Worm (Caenorhabditis elegans) whole organism, L4 larva: Measurements from ENCODE around the gene T05C12.8.
A peak's percentile ranks its signal among the peaks of the same experiment; 100 is the strongest.

Experiments used
- F10B5.3 ChIP-seq: sonication (generic microtip); optimal IDR thresholded peaks from 2 replicates; lab custom pipeline; 2016; ENCODE audit warnings: mild to moderate bottlenecking, missing genetic modification characterization, missing compliant biosample characterization
- F37D6.2 ChIP-seq: sonication (generic microtip); optimal IDR thresholded peaks from 2 replicates; lab custom pipeline; 2016; ENCODE audit warnings: mild to moderate bottlenecking, missing genetic modification characterization, missing compliant biosample characterization
- F49E8.2 ChIP-seq: sonication (generic microtip); optimal IDR thresholded peaks from 2 replicates; lab custom pipeline; 2016; ENCODE audit warnings: missing compliant biosample characterization, mild to moderate bottlenecking, missing genetic modification characterization, borderline replicate concordance
- Y75B8A.6 ChIP-seq: fragments of 200-800 bp; sonication (Bioruptor generic); IDR thresholded peaks from 2 replicates; pipeline ENCODE4 v1.3.6; 2022; ENCODE audit warnings: missing genetic modification reagents, missing genetic modification characterization, missing compliant biosample characterization
- aha-1 ChIP-seq: fragments of 150-350 bp; peaks from one replicate; lab custom pipeline; 2014; ENCODE audit warnings: missing biosample characterization, missing genetic modification characterization
- ceh-28 ChIP-seq: fragments of 150-350 bp; optimal IDR thresholded peaks from 2 replicates; lab custom pipeline; 2014; ENCODE audit warnings: missing biosample characterization, missing genetic modification reagents, missing genetic modification characterization
- ceh-32 ChIP-seq: sonication (generic microtip); optimal IDR thresholded peaks from 2 replicates; lab custom pipeline; 2016; ENCODE audit warnings: mild to moderate bottlenecking, missing genetic modification characterization, missing compliant biosample characterization; ENCODE audit not compliant: poor library complexity
- daf-19 ChIP-seq: fragments of 200-800 bp; sonication (Bioruptor generic); conservative IDR thresholded peaks from 2 replicates; pipeline ENCODE4 v1.3.6; 2022; ENCODE audit warnings: missing genetic modification characterization, missing compliant biosample characterization
- dmd-6 ChIP-seq: fragments of 200-800 bp; sonication (Bioruptor generic); IDR thresholded peaks from 2 replicates; pipeline ENCODE4 v1.3.6; 2022; ENCODE audit warnings: missing genetic modification reagents, missing genetic modification characterization, missing compliant biosample characterization
- dve-1 ChIP-seq: sonication (generic microtip); optimal IDR thresholded peaks from 2 replicates; lab custom pipeline; 2017; ENCODE audit warnings: antibody characterized with exemption, mild to moderate bottlenecking, missing genetic modification characterization, missing compliant biosample characterization; ENCODE audit not compliant: insufficient read depth
- egl-27 ChIP-seq: sonication (generic microtip); optimal IDR thresholded peaks from 3 replicates; lab custom pipeline; 2017; ENCODE audit warnings: missing biosample characterization, missing genetic modification reagents, missing genetic modification characterization
- fkh-10 ChIP-seq: fragments of 150-350 bp; optimal IDR thresholded peaks from 2 replicates; lab custom pipeline; 2014; ENCODE audit warnings: missing biosample characterization, missing genetic modification reagents, missing genetic modification characterization
- gei-8 ChIP-seq: fragments of 200-800 bp; sonication (Bioruptor generic); optimal IDR thresholded peaks from 2 replicates; lab custom pipeline; 2018; ENCODE audit warnings: mild to moderate bottlenecking, missing genetic modification characterization, missing compliant biosample characterization
- hif-1 ChIP-seq, 2 experiments: sonication (generic microtip); optimal IDR thresholded peaks; 2 replicates each; lab custom pipeline; 2016 to 2017; ENCODE audit warnings: missing compliant biosample characterization in 2 of 2, missing genetic modification characterization in 2 of 2, missing genetic modification reagents in 2 of 2, missing genotype in 2 of 2, mild to moderate bottlenecking in 1 of 2
- hlh-11 ChIP-seq: fragments of 200-800 bp; sonication (Bioruptor generic); optimal IDR thresholded peaks from 2 replicates; lab custom pipeline; 2018; ENCODE audit warnings: mild to moderate bottlenecking, missing genetic modification characterization, missing compliant biosample characterization
- hlh-30 ChIP-seq: sonication (generic microtip); optimal IDR thresholded peaks from 2 replicates; lab custom pipeline; 2017; ENCODE audit warnings: antibody characterized with exemption, mild to moderate bottlenecking, missing genetic modification characterization, missing compliant biosample characterization; ENCODE audit not compliant: insufficient read depth
- lin-13 ChIP-seq: fragments of 150-350 bp; optimal IDR thresholded peaks from 2 replicates; lab custom pipeline; 2014; ENCODE audit warnings: missing biosample characterization, missing genetic modification reagents, missing genetic modification characterization
- lin-29 ChIP-seq: fragments of 200-800 bp; sonication (Bioruptor generic); IDR thresholded peaks from 2 replicates; pipeline ENCODE4 v1.3.6; 2022; ENCODE audit warnings: missing genetic modification reagents, missing genetic modification characterization, missing compliant biosample characterization
- lin-38 ChIP-seq: fragments of 200-800 bp; sonication (Bioruptor generic); IDR thresholded peaks from 2 replicates; pipeline ENCODE4 v1.3.6; 2022; ENCODE audit warnings: missing genetic modification reagents, missing genetic modification characterization, missing compliant biosample characterization
- lin-39 ChIP-seq: fragments of 150-350 bp; optimal IDR thresholded peaks from 2 replicates; lab custom pipeline; 2014; ENCODE audit warnings: missing biosample characterization, missing genetic modification reagents, missing genetic modification characterization
- madf-5 ChIP-seq, 2 experiments: fragments of 200-800 bp; sonication (Bioruptor generic); IDR thresholded peaks; 2 replicates each; pipeline ENCODE4 v1.3.6; 2022; ENCODE audit warnings: missing compliant biosample characterization in 2 of 2, missing genetic modification characterization in 2 of 2
- mdl-1 ChIP-seq, 2 experiments: fragments of 150-350 bp in 1 of 2; sonication (generic microtip) in 1 of 2; optimal IDR thresholded peaks; 2 replicates each; lab custom pipeline; 2014 to 2017; ENCODE audit warnings: missing biosample characterization in 2 of 2, missing genetic modification characterization in 2 of 2
- mep-1 ChIP-seq: fragments of 150-350 bp; sonication (generic microtip); optimal IDR thresholded peaks from 3 replicates; lab custom pipeline; 2014; ENCODE audit warnings: missing biosample characterization, missing genetic modification characterization
- mxl-3 ChIP-seq: fragments of 200-800 bp; sonication (Bioruptor generic); optimal IDR thresholded peaks from 2 replicates; lab custom pipeline; 2018; ENCODE audit warnings: mild to moderate bottlenecking, missing genetic modification characterization, missing compliant biosample characterization
- nhr-10 ChIP-seq: fragments of 150-350 bp; optimal IDR thresholded peaks from 2 replicates; lab custom pipeline; 2014; ENCODE audit warnings: missing biosample characterization, missing genetic modification characterization
- nhr-237 ChIP-seq: sonication (generic microtip); optimal IDR thresholded peaks from 2 replicates; lab custom pipeline; 2017; ENCODE audit warnings: missing biosample characterization, missing genetic modification characterization
- nhr-28 ChIP-seq: fragments of 150-350 bp; optimal IDR thresholded peaks from 2 replicates; lab custom pipeline; 2014; ENCODE audit warnings: missing biosample characterization, missing genetic modification characterization
- nhr-41 ChIP-seq: fragments of 200-800 bp; sonication (Bioruptor generic); IDR thresholded peaks from 2 replicates; pipeline ENCODE4 v1.3.6; 2022; ENCODE audit warnings: missing genetic modification reagents, missing genetic modification characterization, missing compliant biosample characterization
- nhr-48 ChIP-seq: sonication (generic microtip); optimal IDR thresholded peaks from 2 replicates; lab custom pipeline; 2016; ENCODE audit warnings: mild to moderate bottlenecking, missing genetic modification characterization, missing compliant biosample characterization
- nhr-6 ChIP-seq: fragments of 150-350 bp; optimal IDR thresholded peaks from 2 replicates; lab custom pipeline; 2014; ENCODE audit warnings: missing biosample characterization, missing genetic modification characterization
- nhr-77 ChIP-seq: fragments of 150-350 bp; optimal IDR thresholded peaks from 2 replicates; lab custom pipeline; 2014; ENCODE audit warnings: missing biosample characterization, missing genetic modification characterization
- pha-4 ChIP-seq, 2 experiments: fragments of 150-350 bp in 1 of 2; fragments of 200-800 bp in 1 of 2; sonication (Bioruptor generic) in 1 of 2; IDR thresholded peaks in 1 of 2; optimal IDR thresholded peaks in 1 of 2; 2 replicates each; pipeline versions ENCODE4 v1.3.6 to Lab custom; 2014 to 2022; ENCODE audit warnings: missing genetic modification characterization in 2 of 2, missing genetic modification reagents in 2 of 2, missing biosample characterization in 1 of 2, missing compliant biosample characterization in 1 of 2
- php-3 ChIP-seq: fragments of 200-800 bp; sonication (Bioruptor generic); IDR thresholded peaks from 2 replicates; pipeline ENCODE4 v1.3.6; 2022; ENCODE audit warnings: missing genetic modification reagents, missing genetic modification characterization, missing compliant biosample characterization
- pqm-1 ChIP-seq: sonication (generic microtip); optimal IDR thresholded peaks from 2 replicates; lab custom pipeline; 2017; ENCODE audit warnings: missing biosample characterization, missing genetic modification characterization
- saeg-2 ChIP-seq: fragments of 200-800 bp; sonication (Bioruptor generic); IDR thresholded peaks from 2 replicates; pipeline ENCODE4 v1.3.6; 2022; ENCODE audit warnings: missing genetic modification reagents, missing genetic modification characterization, missing compliant biosample characterization
- sdz-12 ChIP-seq: fragments of 200-800 bp; sonication (Bioruptor generic); optimal IDR thresholded peaks from 2 replicates; lab custom pipeline; 2018; ENCODE audit warnings: mild to moderate bottlenecking, missing genetic modification characterization, missing compliant biosample characterization
- skn-1 ChIP-seq: fragments of 150-350 bp; optimal IDR thresholded peaks from 2 replicates; lab custom pipeline; 2014; ENCODE audit warnings: missing biosample characterization, missing genetic modification characterization
- tra-1 ChIP-seq: fragments of 200-800 bp; sonication (Bioruptor generic); IDR thresholded peaks from 2 replicates; pipeline ENCODE4 v1.3.6; 2022; ENCODE audit warnings: missing genetic modification reagents, missing genetic modification characterization, missing compliant biosample characterization
- unc-62 ChIP-seq, 3 experiments: fragments of 150-350 bp in 1 of 3; sonication (generic microtip); optimal IDR thresholded peaks in 2 of 3; peaks in 1 of 3; 1 replicate in 1 of 3; 2 replicates in 2 of 3; lab custom pipeline; 2014 to 2017; ENCODE audit warnings: missing biosample characterization in 3 of 3, missing genetic modification characterization in 3 of 3, missing genetic modification reagents in 3 of 3, missing genotype in 1 of 3
- zag-1 ChIP-seq: fragments of 150-350 bp; optimal IDR thresholded peaks from 2 replicates; lab custom pipeline; 2014; ENCODE audit warnings: missing biosample characterization, missing genetic modification characterization

T05C12.8 gene

ce11 chrII:8224623-8225022 lies 34.3 kb upstream of the T05C12.8 start:
- TF ChIP-seq nhr-41 (GFP tag; lab: Robert Waterston, UW) = no peak
- TF ChIP-seq aha-1 = peak; percentile 13
- TF ChIP-seq unc-62 (GFP tag; optimal IDR thresholded peaks at IDR 0.05 in 1 of 2; lab: Kevin White, UChicago) = peak in 1 of 2 experiments; percentile 99
- no peak for TF ChIP-seq unc-62 (tag; optimal IDR thresholded peaks at IDR 0.05; lab: Kevin White, UChicago)
- TF ChIP-seq, all 104 proteins: peak for 2

- TF ChIP-seq unc-62 (GFP tag; optimal IDR thresholded peaks at IDR 0.05 in 1 of 2; lab: Kevin White, UChicago) (peak in 1 of 2 experiments; percentile 83), unc-62 (tag; optimal IDR thresholded peaks at IDR 0.05; lab: Kevin White, UChicago) (no peak), saeg-2 (no peak)
Measured at ce11 chrII:8223945-8224344, 33.6 kb upstream of the T05C12.8 start.

ce11 chrII:8223422-8223821 lies 33.1 kb upstream of the T05C12.8 start:
- TF ChIP-seq F49E8.2 (tag; lab: Kevin White, UChicago) (no peak), hlh-11 (tag; lab: Kevin White, UChicago) (peak; percentile 11), mxl-3 (GFP tag; lab: Kevin White, UChicago) (peak; percentile 5), zag-1 (tag; lab: Kevin White, UChicago) (no peak), hif-1 (tag; optimal IDR thresholded peaks at IDR 0.05; lab: Kevin White, UChicago) (no peak), nhr-6 (tag; lab: Kevin White, UChicago) (peak; percentile 29), pha-4 (GFP tag; IDR thresholded peaks at IDR 0.05; lab: Robert Waterston, UW) (no peak), pha-4 (tag; optimal IDR thresholded peaks at IDR 0.05; lab: Kevin White, UChicago) (peak; percentile 55), ceh-28 (tag; lab: Kevin White, UChicago) (peak; percentile 3)

ce11 chrII:8222309-8223065 lies 32.1 kb upstream of the T05C12.8 start, which contains the start of gene dab-1:
Gene dab-1, plus strand, starts transcription at chrII:8222386.
- no peak for TF ChIP-seq lin-39
- TF ChIP-seq gei-8 (GFP tag; lab: Kevin White, UChicago) = no peak
- TF ChIP-seq nhr-48 = peak; percentile 22
- no peak for TF ChIP-seq tra-1 (GFP tag; lab: Robert Waterston, UW)
- peak; percentile 94 for TF ChIP-seq mxl-3 (GFP tag; lab: Kevin White, UChicago)
- TF ChIP-seq nhr-77 (tag; lab: Kevin White, UChicago) = peak; percentile 41
- TF ChIP-seq lin-29 (GFP tag; lab: Robert Waterston, UW) = no peak
- TF ChIP-seq fkh-10 = no peak
- TF ChIP-seq daf-19 = no peak
- TF ChIP-seq hlh-11 (tag; lab: Kevin White, UChicago) = peak; percentile 53
- TF ChIP-seq lin-38 (GFP tag; lab: Robert Waterston, UW) = 0 out of 2 replicates have a peak, but pooled peaks have one; percentile 24
- no peak for TF ChIP-seq skn-1 (tag; lab: Kevin White, UChicago)
- no peak for TF ChIP-seq lin-13 (GFP tag; lab: Kevin White, UChicago)
- TF ChIP-seq aha-1 = peak; percentile 73
- TF ChIP-seq madf-5 (GFP tag; IDR thresholded peaks at IDR 0.05; lab: Robert Waterston, UW) = no peak
- peak; percentile 76 for TF ChIP-seq hlh-30
- TF ChIP-seq mep-1 (tag; lab: Kevin White, UChicago) = peak; percentile 56
- TF ChIP-seq nhr-237 (tag; lab: Kevin White, UChicago) = no peak
- peak in 1 of 2 experiments; percentile 75 for TF ChIP-seq unc-62 (GFP tag; optimal IDR thresholded peaks at IDR 0.05 in 1 of 2; lab: Kevin White, UChicago)
- no peak for TF ChIP-seq unc-62 (tag; optimal IDR thresholded peaks at IDR 0.05; lab: Kevin White, UChicago)
- TF ChIP-seq dmd-6 (GFP tag; lab: Robert Waterston, UW) = no peak
- TF ChIP-seq nhr-10 (tag; lab: Kevin White, UChicago) = no peak
- no peak for TF ChIP-seq sdz-12 (GFP tag; lab: Kevin White, UChicago)
- TF ChIP-seq Y75B8A.6 (GFP tag; lab: Robert Waterston, UW) = no peak
- peak; percentile 90 to 97 for TF ChIP-seq mdl-1 (tag; optimal IDR thresholded peaks at IDR 0.05; lab: Kevin White, UChicago)
- TF ChIP-seq nhr-28 (tag; lab: Kevin White, UChicago) = peak; percentile 85
- TF ChIP-seq ceh-32 (tag; lab: Kevin White, UChicago) = no peak
- no peak for TF ChIP-seq pqm-1 (tag; lab: Kevin White, UChicago)
- TF ChIP-seq egl-27 = no peak
- no peak for TF ChIP-seq F37D6.2
- no peak for TF ChIP-seq F10B5.3 (tag; lab: Kevin White, UChicago)
- TF ChIP-seq php-3 (GFP tag; lab: Robert Waterston, UW) = no peak
- no peak for TF ChIP-seq pha-4 (GFP tag; IDR thresholded peaks at IDR 0.05; lab: Robert Waterston, UW)
- no peak for TF ChIP-seq pha-4 (tag; optimal IDR thresholded peaks at IDR 0.05; lab: Kevin White, UChicago)
- TF ChIP-seq dve-1 = peak; percentile 39
